Worm (Caenorhabditis elegans) whole organism, late embryonic: ENCODE measurements around the gene let-756.

ENCODE experiments used
- K02D7.2 ChIP-seq: sonication (generic microtip); optimal IDR thresholded peaks from 2 replicates; lab custom pipeline; 2017; ENCODE audit warnings: mild to moderate bottlenecking, missing genetic modification characterization, missing compliant biosample characterization
- T23F11.4 ChIP-seq: fragments of 200-800 bp; sonication (Bioruptor generic); optimal IDR thresholded peaks from 2 replicates; lab custom pipeline; 2018; ENCODE audit warnings: mild to moderate bottlenecking, missing genetic modification characterization, missing compliant biosample characterization
- Y22D7AL.16 ChIP-seq: sonication (generic microtip); optimal IDR thresholded peaks from 2 replicates; lab custom pipeline; 2016; ENCODE audit warnings: missing genetic modification characterization, missing compliant biosample characterization
- ahr-1 ChIP-seq: sonication (generic microtip); optimal IDR thresholded peaks from 2 replicates; lab custom pipeline; 2016; ENCODE audit warnings: missing genetic modification characterization, missing compliant biosample characterization
- ama-1 ChIP-seq: fragments of 150-350 bp; optimal IDR thresholded peaks from 2 replicates; lab custom pipeline; 2014
- ceh-14 ChIP-seq: sonication (generic microtip); optimal IDR thresholded peaks from 2 replicates; lab custom pipeline; 2016; ENCODE audit warnings: missing genotype, missing genetic modification characterization, missing compliant biosample characterization
- ceh-19 ChIP-seq: fragments of 200-800 bp; sonication (Bioruptor generic); optimal IDR thresholded peaks from 2 replicates; lab custom pipeline; 2018; ENCODE audit warnings: mild to moderate bottlenecking, missing genetic modification characterization, missing compliant biosample characterization
- ceh-2 ChIP-seq: sonication (generic microtip); optimal IDR thresholded peaks from 2 replicates; lab custom pipeline; 2016; ENCODE audit warnings: missing genotype, missing genetic modification characterization, missing compliant biosample characterization
- ceh-22 ChIP-seq: sonication (generic microtip); optimal IDR thresholded peaks from 2 replicates; lab custom pipeline; 2017; ENCODE audit warnings: missing biosample characterization, missing genetic modification characterization
- ceh-24 ChIP-seq: sonication (generic microtip); optimal IDR thresholded peaks from 2 replicates; lab custom pipeline; 2016; ENCODE audit warnings: mild to moderate bottlenecking, missing genetic modification characterization, missing compliant biosample characterization
- ceh-30 ChIP-seq: fragments of 150-350 bp; optimal IDR thresholded peaks from 2 replicates; lab custom pipeline; 2014; ENCODE audit warnings: missing biosample characterization, missing genetic modification characterization
- ceh-45 ChIP-seq: fragments of 200-800 bp; sonication (Bioruptor generic); IDR thresholded peaks from 2 replicates; pipeline ENCODE4 v1.3.6; 2022; ENCODE audit warnings: missing genetic modification reagents, missing genetic modification characterization, missing compliant biosample characterization
- ceh-48 ChIP-seq: sonication (generic microtip); optimal IDR thresholded peaks from 2 replicates; lab custom pipeline; 2016; ENCODE audit warnings: missing genetic modification characterization, inconsistent platforms, missing compliant biosample characterization
- ceh-6 ChIP-seq: fragments of 200-800 bp; sonication (Bioruptor generic); optimal IDR thresholded peaks from 2 replicates; lab custom pipeline; 2018; ENCODE audit warnings: mild to moderate bottlenecking, missing genetic modification characterization, missing compliant biosample characterization
- che-1 ChIP-seq: sonication (generic microtip); optimal IDR thresholded peaks from 2 replicates; lab custom pipeline; 2016; ENCODE audit warnings: mild to moderate bottlenecking, missing genetic modification characterization, missing compliant biosample characterization
- dmd-4 ChIP-seq: sonication (generic microtip); optimal IDR thresholded peaks from 2 replicates; lab custom pipeline; 2016; ENCODE audit warnings: borderline replicate concordance, missing genetic modification characterization, missing compliant biosample characterization
- dve-1 ChIP-seq: sonication (generic microtip); optimal IDR thresholded peaks from 2 replicates; lab custom pipeline; 2017; ENCODE audit warnings: antibody characterized with exemption, mild to moderate bottlenecking, missing genetic modification characterization, missing compliant biosample characterization
- elt-2 ChIP-seq: sonication (generic microtip); optimal IDR thresholded peaks from 2 replicates; lab custom pipeline; 2016; ENCODE audit warnings: missing genetic modification reagents, missing genetic modification characterization, missing compliant biosample characterization
- ets-4 ChIP-seq: sonication (generic microtip); optimal IDR thresholded peaks from 2 replicates; lab custom pipeline; 2016; ENCODE audit warnings: missing genetic modification characterization, missing compliant biosample characterization
- fax-1 ChIP-seq: sonication (generic microtip); optimal IDR thresholded peaks from 2 replicates; lab custom pipeline; 2016; ENCODE audit warnings: missing genotype, missing genetic modification characterization, missing compliant biosample characterization
- fkh-10 ChIP-seq: fragments of 150-350 bp; optimal IDR thresholded peaks from 2 replicates; lab custom pipeline; 2014; ENCODE audit warnings: missing biosample characterization, missing genetic modification reagents, missing genetic modification characterization
- gmeb-2 ChIP-seq: sonication (generic microtip); optimal IDR thresholded peaks from 2 replicates; lab custom pipeline; 2016; ENCODE audit warnings: missing genetic modification characterization, inconsistent platforms, missing compliant biosample characterization
- hlh-30 ChIP-seq: sonication (generic microtip); optimal IDR thresholded peaks from 2 replicates; lab custom pipeline; 2017; ENCODE audit warnings: antibody characterized with exemption, missing genetic modification characterization, missing compliant biosample characterization; ENCODE audit not compliant: insufficient read depth
- hlh-6 ChIP-seq: sonication (generic microtip); optimal IDR thresholded peaks from 2 replicates; lab custom pipeline; 2016; ENCODE audit warnings: missing genotype, missing genetic modification characterization, missing compliant biosample characterization
- hlh-8 ChIP-seq: sonication (generic microtip); optimal IDR thresholded peaks from 2 replicates; lab custom pipeline; 2016; ENCODE audit warnings: missing genotype, missing genetic modification characterization, missing compliant biosample characterization
- lim-6 ChIP-seq: sonication (generic microtip); optimal IDR thresholded peaks from 2 replicates; lab custom pipeline; 2016; ENCODE audit warnings: missing genetic modification characterization, missing compliant biosample characterization
- madf-2 ChIP-seq: sonication (generic microtip); optimal IDR thresholded peaks from 2 replicates; lab custom pipeline; 2017; ENCODE audit warnings: missing genetic modification characterization, missing compliant biosample characterization
- mec-3 ChIP-seq: sonication (generic microtip); optimal IDR thresholded peaks from 2 replicates; lab custom pipeline; 2016; ENCODE audit warnings: borderline replicate concordance, missing genetic modification characterization, missing compliant biosample characterization
- nfya-1 ChIP-seq: sonication (generic microtip); optimal IDR thresholded peaks from 2 replicates; lab custom pipeline; 2017; ENCODE audit warnings: missing genetic modification characterization, mild to moderate bottlenecking, missing compliant biosample characterization, antibody characterized with exemption, moderate library complexity
- nhr-11 ChIP-seq: fragments of 150-350 bp; optimal IDR thresholded peaks from 2 replicates; lab custom pipeline; 2014; ENCODE audit warnings: missing biosample characterization, missing genetic modification characterization
- odd-2 ChIP-seq: sonication (generic microtip); optimal IDR thresholded peaks from 2 replicates; lab custom pipeline; 2017; ENCODE audit warnings: antibody characterized with exemption, mild to moderate bottlenecking, missing genetic modification characterization, missing compliant biosample characterization
- pax-1 ChIP-seq: fragments of 150-350 bp; optimal IDR thresholded peaks from 2 replicates; lab custom pipeline; 2014; ENCODE audit warnings: missing biosample characterization, missing genetic modification characterization
- pha-4 ChIP-seq: fragments of 150-350 bp; optimal IDR thresholded peaks from 2 replicates; lab custom pipeline; 2018; ENCODE audit warnings: missing biosample characterization, missing genetic modification reagents, missing genetic modification characterization
- pqm-1 ChIP-seq: sonication (generic microtip); optimal IDR thresholded peaks from 2 replicates; lab custom pipeline; 2016; ENCODE audit warnings: missing genetic modification characterization, missing compliant biosample characterization
- pros-1 ChIP-seq: fragments of 150-350 bp; optimal IDR thresholded peaks from 2 replicates; lab custom pipeline; 2014; ENCODE audit warnings: missing biosample characterization, missing genetic modification reagents, missing genetic modification characterization
- rnt-1 ChIP-seq: sonication (generic microtip); optimal IDR thresholded peaks from 2 replicates; lab custom pipeline; 2016; ENCODE audit warnings: missing genetic modification characterization, missing compliant biosample characterization
- sdc-2 ChIP-seq: sonication (generic microtip); optimal IDR thresholded peaks from 2 replicates; lab custom pipeline; 2016; ENCODE audit warnings: missing genotype, missing genetic modification characterization, missing compliant biosample characterization
- sox-4 ChIP-seq: sonication (generic microtip); optimal IDR thresholded peaks from 2 replicates; lab custom pipeline; 2017; ENCODE audit warnings: mild to moderate bottlenecking, missing genetic modification characterization, inconsistent platforms, missing compliant biosample characterization
- syd-9 ChIP-seq: sonication (generic microtip); optimal IDR thresholded peaks from 2 replicates; lab custom pipeline; 2016; ENCODE audit warnings: mild to moderate bottlenecking, missing genetic modification characterization, moderate library complexity, missing compliant biosample characterization
- tbx-7 ChIP-seq: sonication (generic microtip); optimal IDR thresholded peaks from 2 replicates; lab custom pipeline; 2016; ENCODE audit warnings: missing genotype, missing genetic modification characterization, missing compliant biosample characterization
- unc-3 ChIP-seq, 2 experiments: fragments of 200-800 bp in 1 of 2; sonication (Bioruptor generic) in 1 of 2; sonication (generic microtip) in 1 of 2; conservative IDR thresholded peaks in 1 of 2; optimal IDR thresholded peaks in 1 of 2; 2 replicates each; pipeline versions ENCODE4 v1.3.6 to Lab custom; 2016 to 2022; ENCODE audit warnings: missing compliant biosample characterization in 2 of 2, missing genetic modification characterization in 2 of 2, missing genetic modification reagents in 1 of 2
- unc-42 ChIP-seq: sonication (generic microtip); optimal IDR thresholded peaks from 2 replicates; lab custom pipeline; 2016; ENCODE audit warnings: missing genotype, missing genetic modification characterization, missing compliant biosample characterization
- unc-86 ChIP-seq: sonication (generic microtip); optimal IDR thresholded peaks from 2 replicates; lab custom pipeline; 2016; ENCODE audit warnings: missing genetic modification characterization, missing compliant biosample characterization
- ztf-16 ChIP-seq: sonication (generic microtip); optimal IDR thresholded peaks from 2 replicates; lab custom pipeline; 2017; ENCODE audit warnings: missing genetic modification characterization, missing compliant biosample characterization

let-756 gene

ce11 chrIII:6421973-6422511, 15.1 kb downstream of the let-756 start:
- TF ChIP-seq odd-2 (tag; lab: Kevin White, UChicago) (no peak), sdc-2 (tag; lab: Kevin White, UChicago) (no peak), ama-1 (lab: Kevin White, UChicago) (no peak), elt-2 (peak; percentile 49), ztf-16 (tag; lab: Kevin White, UChicago) (no peak), pros-1 (tag; lab: Kevin White, UChicago) (no peak)
- TF ChIP-seq, all 69 proteins: peak for 1

DNA sequence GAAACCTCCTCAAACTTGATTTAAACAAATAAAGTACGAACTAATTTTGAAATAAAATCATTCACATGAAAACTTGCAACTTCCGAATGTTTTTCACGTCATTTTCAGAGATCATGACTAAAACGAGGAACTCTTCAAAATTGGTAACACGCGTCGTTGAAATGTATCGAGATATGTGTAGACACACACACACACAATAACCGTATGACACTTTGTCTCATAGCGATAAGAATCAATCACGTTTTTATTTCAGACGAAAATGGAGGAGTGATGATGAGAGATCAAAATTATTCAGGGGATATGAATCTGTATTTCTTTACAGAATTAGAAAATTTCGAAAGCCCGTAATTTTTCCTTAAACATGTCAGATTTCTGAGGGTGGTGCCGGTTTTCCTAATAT, 15.8 kb downstream of the let-756 start:
- TF ChIP-seq rnt-1 (no peak), unc-86 (tag; lab: Kevin White, UChicago) (no peak)
- TF ChIP-seq, all 69 proteins: peak for 0

ce11 chrIII:6427205-6427604, 20.3 kb downstream of the let-756 start, which contains the start of gene C05D11.8:
Gene C05D11.8, minus strand, starts transcription at chrIII:6427305.
- TF ChIP-seq ceh-24 (tag; lab: Kevin White, UChicago), result no peak
- TF ChIP-seq pros-1 (tag; lab: Kevin White, UChicago), result no peak
- TF ChIP-seq nhr-11, result no peak

DNA sequence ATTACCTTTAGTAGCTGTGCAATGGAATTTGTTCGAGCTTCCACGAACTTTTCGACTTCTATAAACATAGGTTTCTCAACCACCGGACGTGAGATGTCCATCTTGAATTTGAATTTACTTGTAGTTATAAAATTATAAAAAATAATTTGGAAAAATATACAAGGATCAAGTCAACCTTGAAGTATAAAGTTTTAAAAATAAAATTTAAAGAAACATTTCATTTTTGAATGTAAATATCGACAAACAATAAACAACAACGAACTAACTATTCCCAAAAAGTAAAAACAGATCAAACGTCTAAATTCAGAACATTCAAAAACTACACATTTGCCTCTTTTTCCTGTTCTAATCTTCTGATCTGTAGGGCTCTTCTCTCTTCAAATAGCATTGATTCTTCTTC, 23.9 kb downstream of the let-756 start, which contains the start of gene popl-1:
Gene popl-1, minus strand, starts transcription at position 101 of the 400 bp plus-strand sequence.
- no peak for TF ChIP-seq ceh-22 (tag; lab: Kevin White, UChicago)
- TF ChIP-seq elt-2, result no peak
- TF ChIP-seq ceh-19 (GFP tag; lab: Kevin White, UChicago), result no peak
- no peak for TF ChIP-seq ceh-48 (tag; lab: Kevin White, UChicago)
- TF ChIP-seq ets-4 (tag; lab: Kevin White, UChicago), result no peak
- no peak for TF ChIP-seq Y22D7AL.16 (tag; lab: Kevin White, UChicago)
- TF ChIP-seq pha-4 (tag; lab: Kevin White, UChicago), result no peak
- TF ChIP-seq odd-2 (tag; lab: Kevin White, UChicago), result no peak
- TF ChIP-seq ceh-6 (GFP tag; lab: Kevin White, UChicago), result no peak

DNA sequence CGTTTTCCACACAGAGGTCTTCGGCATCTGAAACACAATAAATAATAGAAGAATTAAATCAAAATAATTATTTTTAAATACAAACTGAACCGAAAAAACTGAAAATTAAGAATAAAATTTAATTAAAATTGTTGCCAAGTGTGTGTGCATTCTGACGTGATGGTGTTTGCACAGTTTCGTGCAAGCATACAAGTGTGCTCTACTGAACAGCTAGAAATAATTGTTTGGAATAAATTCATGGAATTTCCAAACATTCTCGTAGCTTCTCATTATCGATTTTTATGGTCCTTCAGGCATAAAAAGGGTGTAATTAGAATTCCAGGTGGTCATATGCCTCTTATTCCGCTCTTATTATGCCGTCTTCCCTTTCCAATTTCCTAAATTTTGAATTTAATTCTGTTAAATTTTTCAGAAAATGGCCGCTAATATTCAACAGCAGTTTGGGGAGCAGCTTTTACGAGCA, 24.9 kb downstream of the let-756 start, which contains the start of the genes mrps-17 and txdc-9:
Gene mrps-17, minus strand, starts transcription at position 33 of the 463 bp plus-strand sequence.
Gene txdc-9, plus strand, starts transcription at position 413 of the 463 bp plus-strand sequence.
- TF ChIP-seq hlh-6 (no peak), sdc-2 (tag; lab: Kevin White, UChicago) (no peak), nfya-1 (peak; percentile 65), unc-3 (GFP tag; conservative IDR thresholded peaks at IDR 0.05; lab: Robert Waterston, UW) (no peak), unc-3 (tag; optimal IDR thresholded peaks at IDR 0.05; lab: Kevin White, UChicago) (no peak), unc-42 (tag; lab: Kevin White, UChicago) (peak; percentile 99), tbx-7 (tag; lab: Kevin White, UChicago) (no peak), mec-3 (tag; lab: Kevin White, UChicago) (no peak), che-1 (tag; lab: Kevin White, UChicago) (no peak), ahr-1 (no peak), pqm-1 (tag; lab: Kevin White, UChicago) (no peak), gmeb-2 (tag; lab: Kevin White, UChicago) (no peak), madf-2 (tag; lab: Kevin White, UChicago) (no peak), unc-86 (tag; lab: Kevin White, UChicago) (peak; percentile 52), ceh-48 (tag; lab: Kevin White, UChicago) (peak; percentile 47), ceh-14 (tag; lab: Kevin White, UChicago) (peak; percentile 94), hlh-30 (tag; lab: Kevin White, UChicago) (no peak), lim-6 (tag; lab: Kevin White, UChicago) (no peak), ceh-30 (tag; lab: Kevin White, UChicago) (no peak), dmd-4 (tag; lab: Kevin White, UChicago) (no peak), ceh-45 (GFP tag; lab: Robert Waterston, UW) (no peak), pax-1 (tag; lab: Kevin White, UChicago) (no peak), dve-1 (no peak), sox-4 (tag; lab: Kevin White, UChicago) (no peak), fax-1 (no peak), syd-9 (tag; lab: Kevin White, UChicago) (no peak), T23F11.4 (GFP tag; lab: Kevin White, UChicago) (no peak), ceh-2 (tag; lab: Kevin White, UChicago) (peak; percentile 21), hlh-8 (no peak), K02D7.2 (tag; lab: Kevin White, UChicago) (no peak), fkh-10 (no peak)
